Fruit fly (Drosophila melanogaster): ENCODE measurements around the gene Femcoat.

The Femcoat gene

DNA sequence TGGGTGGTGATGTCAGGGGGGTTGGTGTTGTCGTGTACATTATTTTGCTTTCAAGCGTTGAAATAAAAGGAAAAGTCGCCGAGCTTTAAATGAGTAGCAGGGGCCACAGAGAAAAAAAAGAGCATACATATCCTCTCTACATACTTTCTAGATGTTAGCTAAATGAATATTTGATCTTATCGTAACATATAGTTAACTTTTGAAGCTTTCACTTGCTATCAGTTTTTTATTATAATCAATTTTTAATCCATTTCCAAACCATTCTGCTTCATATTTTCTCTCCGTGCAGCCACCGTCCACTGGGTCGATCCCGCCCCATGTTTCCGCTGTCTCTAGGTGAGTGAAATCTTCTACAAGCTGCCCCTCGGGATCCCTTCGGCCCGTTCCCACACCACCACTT lies 17.6 kb downstream of the Femcoat start:
- TF ChIP-seq Clk (GFP tag; optimal IDR thresholded peaks at IDR 0.05), result no peak
- no peak for TF ChIP-seq CG14711 (tag; optimal IDR thresholded peaks at IDR 0.05)
- TF ChIP-seq tj (GFP tag; optimal IDR thresholded peaks at IDR 0.05), result no peak
- no peak for TF ChIP-seq CG11617 (GFP tag; optimal IDR thresholded peaks at IDR 0.05)
- TF ChIP-seq cic (GFP tag; optimal IDR thresholded peaks at IDR 0.05), result no peak
- no peak for TF ChIP-seq CG5204 (GFP tag; optimal IDR thresholded peaks at IDR 0.05)
- TF ChIP-seq CG12768 (GFP tag; optimal IDR thresholded peaks at IDR 0.05), result no peak
- no peak for TF ChIP-seq ovo (GFP tag; optimal IDR thresholded peaks at IDR 0.05)
- TF ChIP-seq kay (GFP tag; ENCODE audit: borderline replicate concordance), result no peak
- no peak for TF ChIP-seq Hr96 (GFP tag; optimal IDR thresholded peaks at IDR 0.05)
- TF ChIP-seq bab1 (GFP tag; optimal IDR thresholded peaks at IDR 0.05), result no peak
- TF ChIP-seq Crg-1 (GFP tag; optimal IDR thresholded peaks at IDR 0.05), result no peak
- no peak for TF ChIP-seq Mnt (GFP tag; optimal IDR thresholded peaks at IDR 0.05)
- TF ChIP-seq CG33017 (tag; optimal IDR thresholded peaks at IDR 0.05), result no peak
- TF ChIP-seq CG7045 (GFP tag; optimal IDR thresholded peaks at IDR 0.05), result no peak
- TF ChIP-seq toe (GFP tag; optimal IDR thresholded peaks at IDR 0.05), result no peak

dm6 chrX:4217870-4218269 lies 24.8 kb downstream of the Femcoat start, which contains the start of gene CG15570:
Gene CG15570 (plus strand): TSS chrX:4218170.
- TF ChIP-seq bab1 (GFP tag; optimal IDR thresholded peaks at IDR 0.05) (no peak), CG11617 (GFP tag; optimal IDR thresholded peaks at IDR 0.05) (no peak), toe (GFP tag; optimal IDR thresholded peaks at IDR 0.05) (no peak), CG5204 (GFP tag; optimal IDR thresholded peaks at IDR 0.05) (no peak), CG14711 (tag; optimal IDR thresholded peaks at IDR 0.05) (no peak), cnc (optimal IDR thresholded peaks at IDR 0.05) (no peak), ovo (GFP tag; optimal IDR thresholded peaks at IDR 0.05) (no peak), CG12768 (GFP tag; optimal IDR thresholded peaks at IDR 0.05) (no peak), Clk (GFP tag; optimal IDR thresholded peaks at IDR 0.05) (no peak), Crg-1 (GFP tag; optimal IDR thresholded peaks at IDR 0.05) (no peak), tj (GFP tag; optimal IDR thresholded peaks at IDR 0.05) (no peak), CG1620 (GFP tag; optimal IDR thresholded peaks at IDR 0.05) (no peak), Hr96 (GFP tag; optimal IDR thresholded peaks at IDR 0.05) (no peak)

- no peak for TF ChIP-seq CG5204 (GFP tag; optimal IDR thresholded peaks at IDR 0.05)
- no peak for TF ChIP-seq bab1 (GFP tag; optimal IDR thresholded peaks at IDR 0.05)
- no peak for TF ChIP-seq ovo (GFP tag; optimal IDR thresholded peaks at IDR 0.05)
- TF ChIP-seq cnc (optimal IDR thresholded peaks at IDR 0.05), result no peak
These were observed 25.3 kb downstream of the Femcoat start, which contains the start of gene CG15571 for dm6 chrX:4217294-4217693. Gene CG15571 (minus strand): TSS chrX:4217394.

- TF ChIP-seq CG11617 (GFP tag; optimal IDR thresholded peaks at IDR 0.05) (no peak), CG7101 (tag; optimal IDR thresholded peaks at IDR 0.05) (no peak), cnc (optimal IDR thresholded peaks at IDR 0.05) (no peak), ovo (GFP tag; optimal IDR thresholded peaks at IDR 0.05) (no peak), CG14711 (tag; optimal IDR thresholded peaks at IDR 0.05) (no peak), CG7045 (GFP tag; optimal IDR thresholded peaks at IDR 0.05) (no peak), cic (GFP tag; optimal IDR thresholded peaks at IDR 0.05) (no peak), kay (GFP tag; ENCODE audit: borderline replicate concordance) (no peak)
These were observed 28.3 kb downstream of the Femcoat start for dm6 chrX:4214371-4214770.

DNA sequence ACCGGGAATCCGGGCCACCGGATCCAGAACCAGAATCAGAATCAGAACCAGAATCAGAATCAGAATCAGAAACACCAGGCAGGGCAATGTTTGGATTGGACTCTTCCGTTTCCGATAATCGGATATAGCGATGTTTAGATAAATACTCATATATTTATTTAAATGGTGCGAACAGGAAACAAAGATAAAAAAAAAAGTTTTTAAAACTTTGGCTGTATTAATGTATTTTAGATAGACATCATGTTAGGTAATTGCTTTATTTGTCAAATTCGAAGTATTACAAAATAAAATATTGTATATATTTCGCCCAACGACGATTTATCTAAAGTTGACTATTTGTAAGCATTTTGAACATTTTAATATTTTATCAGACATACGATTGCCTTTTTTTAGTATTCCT lies 29.9 kb downstream of the Femcoat start, which contains the start of gene CG43288:
TSS of gene CG43288 (plus strand) at position 301 of the 400 bp plus-strand sequence.
- TF ChIP-seq Crg-1 (GFP tag; optimal IDR thresholded peaks at IDR 0.05) (no peak), Clk (GFP tag; optimal IDR thresholded peaks at IDR 0.05) (no peak), CG1620 (GFP tag; optimal IDR thresholded peaks at IDR 0.05) (no peak), CG12768 (GFP tag; optimal IDR thresholded peaks at IDR 0.05) (no peak), CG11617 (GFP tag; optimal IDR thresholded peaks at IDR 0.05) (no peak), ovo (GFP tag; optimal IDR thresholded peaks at IDR 0.05) (no peak), CG14711 (tag; optimal IDR thresholded peaks at IDR 0.05) (no peak), CG7101 (tag; optimal IDR thresholded peaks at IDR 0.05) (no peak), cic (GFP tag; optimal IDR thresholded peaks at IDR 0.05) (no peak), toe (GFP tag; optimal IDR thresholded peaks at IDR 0.05) (no peak), pad (GFP tag; optimal IDR thresholded peaks at IDR 0.05) (no peak), CG33017 (tag; optimal IDR thresholded peaks at IDR 0.05) (no peak), CG5204 (GFP tag; optimal IDR thresholded peaks at IDR 0.05) (no peak)

DNA sequence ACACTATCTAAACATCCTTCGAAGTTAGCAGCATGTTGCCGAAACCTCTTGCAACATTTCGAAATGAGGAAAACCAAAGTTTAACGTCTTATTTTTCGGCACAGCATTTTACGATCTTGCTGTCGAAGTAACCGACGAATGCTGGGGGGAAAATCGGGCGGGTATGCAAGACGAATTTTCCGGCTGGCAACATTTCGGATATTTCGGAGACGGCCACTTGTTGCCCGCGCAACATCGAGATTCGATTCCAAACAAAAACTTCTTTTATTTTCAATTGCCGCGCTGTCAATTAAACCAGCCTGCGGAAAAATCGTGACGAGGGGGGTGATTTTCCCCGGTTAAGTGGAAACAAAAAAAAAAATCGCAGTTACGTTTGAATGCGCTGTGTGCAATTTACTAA lies 35.9 kb downstream of the Femcoat start:
- no peak for TF ChIP-seq Hr96 (GFP tag; optimal IDR thresholded peaks at IDR 0.05)
- TF ChIP-seq ovo (GFP tag; optimal IDR thresholded peaks at IDR 0.05), result no peak
- TF ChIP-seq CG12768 (GFP tag; optimal IDR thresholded peaks at IDR 0.05), result no peak
- no peak for TF ChIP-seq Crg-1 (GFP tag; optimal IDR thresholded peaks at IDR 0.05)
- no peak for TF ChIP-seq Clk (GFP tag; optimal IDR thresholded peaks at IDR 0.05)
- no peak for TF ChIP-seq CG5204 (GFP tag; optimal IDR thresholded peaks at IDR 0.05)
- TF ChIP-seq kay (GFP tag; ENCODE audit: borderline replicate concordance), result no peak
- no peak for TF ChIP-seq pad (GFP tag; optimal IDR thresholded peaks at IDR 0.05)
- no peak for TF ChIP-seq CG7101 (tag; optimal IDR thresholded peaks at IDR 0.05)
- no peak for TF ChIP-seq Mnt (GFP tag; optimal IDR thresholded peaks at IDR 0.05)
- TF ChIP-seq toe (GFP tag; optimal IDR thresholded peaks at IDR 0.05), result no peak
- no peak for TF ChIP-seq cic (GFP tag; optimal IDR thresholded peaks at IDR 0.05)
